Worm (Caenorhabditis elegans) whole organism, L1 larva: ENCODE data around the gene col-123.

ENCODE experiments used
- C04F5.9 ChIP-seq: sonication (generic microtip); optimal IDR thresholded peaks from 2 replicates; lab custom pipeline; 2016; ENCODE audit warnings: missing genetic modification characterization, missing compliant biosample characterization
- C16A3.4 ChIP-seq: fragments of 150-350 bp; optimal IDR thresholded peaks from 2 replicates; lab custom pipeline; 2014; ENCODE audit warnings: missing biosample characterization, missing genetic modification characterization
- ceh-8 ChIP-seq: fragments of 200-800 bp; sonication (Bioruptor generic); optimal IDR thresholded peaks from 2 replicates; lab custom pipeline; 2018; ENCODE audit warnings: mild to moderate bottlenecking, missing genetic modification characterization, moderate library complexity, missing compliant biosample characterization
- ceh-82 ChIP-seq, 3 experiments: fragments of 150-350 bp in 1 of 3; sonication (generic microtip) in 2 of 3; optimal IDR thresholded peaks; 2 replicates each; lab custom pipeline; 2014 to 2017; ENCODE audit warnings: missing biosample characterization in 3 of 3, missing genetic modification characterization in 3 of 3
- ceh-88 ChIP-seq: fragments of 200-800 bp; sonication (Bioruptor generic); IDR thresholded peaks from 2 replicates; pipeline ENCODE4 v1.3.6; 2022; ENCODE audit warnings: missing genetic modification characterization, missing compliant biosample characterization
- dpl-1 ChIP-seq, 3 experiments: fragments of 150-350 bp in 2 of 3; sonication (generic microtip) in 1 of 3; optimal IDR thresholded peaks; 2 replicates each; lab custom pipeline; 2014 to 2017; ENCODE audit warnings: missing biosample characterization in 3 of 3, missing genetic modification characterization in 3 of 3, missing genetic modification reagents in 3 of 3
- dsc-1 ChIP-seq: sonication (generic microtip); optimal IDR thresholded peaks from 2 replicates; lab custom pipeline; 2016; ENCODE audit warnings: mild to moderate bottlenecking, missing genetic modification characterization, missing compliant biosample characterization
- efl-3 ChIP-seq: fragments of 200-800 bp; sonication (Bioruptor generic); optimal IDR thresholded peaks from 2 replicates; lab custom pipeline; 2018; ENCODE audit warnings: mild to moderate bottlenecking, missing genetic modification characterization, missing compliant biosample characterization
- ets-5 ChIP-seq: fragments of 200-800 bp; sonication (Bioruptor generic); IDR thresholded peaks from 2 replicates; pipeline ENCODE4 v1.3.6; 2022; ENCODE audit warnings: missing genetic modification characterization, missing compliant biosample characterization
- fkh-10 ChIP-seq: sonication (generic microtip); optimal IDR thresholded peaks from 2 replicates; lab custom pipeline; 2017; ENCODE audit warnings: missing biosample characterization, missing genetic modification reagents, missing genetic modification characterization
- fkh-4 ChIP-seq: sonication (generic microtip); optimal IDR thresholded peaks from 2 replicates; lab custom pipeline; 2016; ENCODE audit warnings: missing compliant biosample characterization, missing genetic modification characterization, borderline replicate concordance
- fkh-8 ChIP-seq: sonication (generic microtip); optimal IDR thresholded peaks from 2 replicates; lab custom pipeline; 2016; ENCODE audit warnings: mild to moderate bottlenecking, missing genetic modification characterization, missing compliant biosample characterization
- grh-1 ChIP-seq: fragments of 200-800 bp; sonication (Bioruptor generic); IDR thresholded peaks from 2 replicates; pipeline ENCODE4 v1.3.6; 2022; ENCODE audit warnings: missing genetic modification reagents, missing genetic modification characterization, missing compliant biosample characterization
- hlh-4 ChIP-seq: sonication (generic microtip); optimal IDR thresholded peaks from 2 replicates; lab custom pipeline; 2016; ENCODE audit warnings: mild to moderate bottlenecking, missing genetic modification characterization, missing compliant biosample characterization
- hpl-2 ChIP-seq: fragments of 150-350 bp; optimal IDR thresholded peaks from 2 replicates; lab custom pipeline; 2014; ENCODE audit warnings: missing biosample characterization, missing genetic modification reagents, missing genetic modification characterization
- irx-1 ChIP-seq: sonication (generic microtip); optimal IDR thresholded peaks from 2 replicates; lab custom pipeline; 2016; ENCODE audit warnings: missing genetic modification characterization, missing compliant biosample characterization
- lin-13 ChIP-seq: fragments of 150-350 bp; optimal IDR thresholded peaks from 2 replicates; lab custom pipeline; 2014; ENCODE audit warnings: missing biosample characterization, missing genetic modification reagents, missing genetic modification characterization
- lin-14 ChIP-seq: fragments of 200-800 bp; sonication (Bioruptor generic); optimal IDR thresholded peaks from 2 replicates; lab custom pipeline; 2018; ENCODE audit warnings: mild to moderate bottlenecking, missing genetic modification characterization, moderate library complexity, missing compliant biosample characterization
- lin-39 ChIP-seq: fragments of 150-350 bp; optimal IDR thresholded peaks from 2 replicates; lab custom pipeline; 2014; ENCODE audit warnings: missing biosample characterization, missing genetic modification reagents, missing genetic modification characterization
- mab-9 ChIP-seq: fragments of 200-800 bp; sonication (Bioruptor generic); IDR thresholded peaks from 2 replicates; pipeline ENCODE4 v1.3.6; 2022; ENCODE audit warnings: missing genetic modification reagents, missing genetic modification characterization, missing compliant biosample characterization
- mep-1 ChIP-seq: fragments of 150-350 bp; optimal IDR thresholded peaks from 2 replicates; lab custom pipeline; 2014; ENCODE audit warnings: missing biosample characterization, missing genetic modification characterization
- nhr-20 ChIP-seq: sonication (generic microtip); optimal IDR thresholded peaks from 2 replicates; lab custom pipeline; 2016; ENCODE audit warnings: mild to moderate bottlenecking, missing genetic modification characterization, missing compliant biosample characterization
- nhr-237 ChIP-seq: fragments of 150-350 bp; optimal IDR thresholded peaks from 2 replicates; lab custom pipeline; 2014; ENCODE audit warnings: missing biosample characterization, missing genetic modification characterization
- nhr-47 ChIP-seq: sonication (generic microtip); optimal IDR thresholded peaks from 2 replicates; lab custom pipeline; 2016; ENCODE audit warnings: mild to moderate bottlenecking, missing genetic modification characterization, moderate library complexity, missing compliant biosample characterization
- nhr-71 ChIP-seq: sonication (generic microtip); optimal IDR thresholded peaks from 2 replicates; lab custom pipeline; 2016; ENCODE audit warnings: mild to moderate bottlenecking, missing genetic modification characterization, moderate library complexity, missing compliant biosample characterization
- nhr-76 ChIP-seq: sonication (generic microtip); optimal IDR thresholded peaks from 2 replicates; lab custom pipeline; 2017; ENCODE audit warnings: missing biosample characterization, missing genetic modification characterization
- nhr-90 ChIP-seq: sonication (generic microtip); optimal IDR thresholded peaks from 2 replicates; lab custom pipeline; 2016; ENCODE audit warnings: mild to moderate bottlenecking, missing genetic modification characterization, missing compliant biosample characterization; ENCODE audit not compliant: poor library complexity
- pag-3 ChIP-seq: sonication (generic microtip); optimal IDR thresholded peaks from 2 replicates; lab custom pipeline; 2017; ENCODE audit warnings: missing genetic modification characterization, mild to moderate bottlenecking, missing compliant biosample characterization, antibody characterized with exemption, borderline replicate concordance; ENCODE audit not compliant: insufficient read depth
- snu-23 ChIP-seq: sonication (generic microtip); optimal IDR thresholded peaks from 2 replicates; lab custom pipeline; 2016; ENCODE audit warnings: missing genetic modification characterization, missing compliant biosample characterization
- sox-4 ChIP-seq: sonication (generic microtip); optimal IDR thresholded peaks from 2 replicates; lab custom pipeline; 2016; ENCODE audit warnings: missing genetic modification characterization, missing compliant biosample characterization
- sptf-1 ChIP-seq: fragments of 150-350 bp; optimal IDR thresholded peaks from 2 replicates; lab custom pipeline; 2014; ENCODE audit warnings: missing biosample characterization, missing genetic modification characterization
- sup-37 ChIP-seq: fragments of 200-800 bp; sonication (Bioruptor generic); optimal IDR thresholded peaks from 2 replicates; lab custom pipeline; 2018; ENCODE audit warnings: mild to moderate bottlenecking, missing genetic modification characterization, missing compliant biosample characterization
- tbx-2 ChIP-seq: sonication (generic microtip); optimal IDR thresholded peaks from 2 replicates; lab custom pipeline; 2016; ENCODE audit warnings: missing genetic modification characterization, missing compliant biosample characterization
- unc-30 ChIP-seq: sonication (generic microtip); optimal IDR thresholded peaks from 2 replicates; lab custom pipeline; 2017; ENCODE audit warnings: missing biosample characterization, missing genetic modification characterization
- unc-86 ChIP-seq: sonication (generic microtip); optimal IDR thresholded peaks from 2 replicates; lab custom pipeline; 2016; ENCODE audit warnings: missing genetic modification characterization, missing compliant biosample characterization
- zip-4 ChIP-seq: fragments of 200-800 bp; sonication (Bioruptor generic); optimal IDR thresholded peaks from 2 replicates; lab custom pipeline; 2018; ENCODE audit warnings: mild to moderate bottlenecking, missing genetic modification characterization, moderate library complexity, missing compliant biosample characterization
- ztf-11 ChIP-seq, 2 experiments: sonication (generic microtip); optimal IDR thresholded peaks; 2 replicates each; lab custom pipeline; 2016 to 2017; ENCODE audit warnings: missing genetic modification characterization in 2 of 2, missing biosample characterization in 1 of 2, missing compliant biosample characterization in 1 of 2
- ztf-4 ChIP-seq: fragments of 150-350 bp; optimal IDR thresholded peaks from 2 replicates; lab custom pipeline; 2014; ENCODE audit warnings: missing biosample characterization, missing genetic modification characterization

col-123 gene

ce11 chrIV:9803544-9803943 is 18.2 kb upstream of the col-123 start (continued):
- TF ChIP-seq ceh-82 (tag; optimal IDR thresholded peaks at IDR 0.05; lab: Kevin White, UChicago) (peak in 1 of 3 experiments; percentile 18), nhr-76 (tag; lab: Kevin White, UChicago) (no peak), fkh-10 (GFP tag; lab: Kevin White, UChicago) (no peak), mep-1 (peak; percentile 87)

- TF ChIP-seq C16A3.4 (tag; lab: Kevin White, UChicago) (no peak), lin-13 (no peak), nhr-47 (tag; lab: Kevin White, UChicago) (peak; percentile 26), nhr-20 (tag; lab: Kevin White, UChicago) (no peak), hpl-2 (no peak), dsc-1 (tag; lab: Kevin White, UChicago) (peak; percentile 71), lin-39 (tag; lab: Kevin White, UChicago) (no peak), nhr-71 (tag; lab: Kevin White, UChicago) (peak; percentile 31), fkh-8 (tag; lab: Kevin White, UChicago) (peak; percentile 68), sox-4 (tag; lab: Kevin White, UChicago) (peak; percentile 31)
- TF ChIP-seq, all 84 proteins: peak for 5
Measured at ce11 chrIV:9810633-9811032, 11.1 kb upstream of the col-123 start, which contains the start of gene dct-15. dct-15 (minus strand) TSS chrIV:9810733.

- TF ChIP-seq ceh-88 (GFP tag; lab: Robert Waterston, UW) = no peak
- TF ChIP-seq unc-30 = peak; percentile 16
- no peak for TF ChIP-seq nhr-90 (tag; lab: Kevin White, UChicago)
- no peak for TF ChIP-seq ets-5
- TF ChIP-seq nhr-47 (tag; lab: Kevin White, UChicago) = peak; percentile 26
- TF ChIP-seq nhr-237 = no peak
- no peak for TF ChIP-seq unc-86 (tag; lab: Kevin White, UChicago)
- no peak for TF ChIP-seq zip-4
- no peak for TF ChIP-seq sup-37
- TF ChIP-seq ztf-4 (tag; lab: Kevin White, UChicago) = no peak
- TF ChIP-seq mab-9 (GFP tag; lab: Robert Waterston, UW) = no peak
- no peak for TF ChIP-seq mep-1
- no peak for TF ChIP-seq tbx-2
- no peak for TF ChIP-seq grh-1
- no peak for TF ChIP-seq C04F5.9
- no peak for TF ChIP-seq hlh-4 (tag; lab: Kevin White, UChicago)
- no peak for TF ChIP-seq efl-3 (GFP tag; lab: Kevin White, UChicago)
- no peak for TF ChIP-seq ztf-11 (tag; optimal IDR thresholded peaks at IDR 0.05; lab: Kevin White, UChicago)
- TF ChIP-seq pag-3 (tag; lab: Kevin White, UChicago) = no peak
- no peak for TF ChIP-seq fkh-4 (tag; lab: Kevin White, UChicago)
- no peak for TF ChIP-seq ceh-8 (GFP tag; lab: Kevin White, UChicago)
- TF ChIP-seq fkh-8 (tag; lab: Kevin White, UChicago) = peak; percentile 63
- no peak for TF ChIP-seq irx-1 (tag; lab: Kevin White, UChicago)
- TF ChIP-seq nhr-71 (tag; lab: Kevin White, UChicago) = peak; percentile 53
- peak; percentile 68 for TF ChIP-seq dsc-1 (tag; lab: Kevin White, UChicago)
- TF ChIP-seq sptf-1 (tag; lab: Kevin White, UChicago) = no peak
- TF ChIP-seq, all 84 proteins: peak for 5
Measured at ce11 chrIV:9811487-9811886, 10.2 kb upstream of the col-123 start.

- no peak for TF ChIP-seq ceh-82 (tag; optimal IDR thresholded peaks at IDR 0.05; lab: Kevin White, UChicago)
- no peak for TF ChIP-seq nhr-237
- TF ChIP-seq lin-14 (GFP tag; lab: Kevin White, UChicago) = no peak
- TF ChIP-seq dpl-1 (GFP tag; optimal IDR thresholded peaks at IDR 0.05; lab: Kevin White, UChicago) = no peak
- no peak for TF ChIP-seq ztf-11 (tag; optimal IDR thresholded peaks at IDR 0.05; lab: Kevin White, UChicago)
- no peak for TF ChIP-seq nhr-20 (tag; lab: Kevin White, UChicago)
- TF ChIP-seq snu-23 (GFP tag; lab: Kevin White, UChicago) = no peak
Measured at ce11 chrIV:9815432-9815831, 6.3 kb upstream of the col-123 start, which contains the start of gene egl-20. egl-20 (minus strand) TSS chrIV:9815532.
